Worm (Caenorhabditis elegans) whole organism, L2 larva: ENCODE measurements around the gene ugt-39.

Experiments
- blmp-1 ChIP-seq: sonication (generic microtip); optimal IDR thresholded peaks from 2 replicates; lab custom pipeline; 2017; ENCODE audit warnings: missing genetic modification characterization, mild to moderate bottlenecking, missing compliant biosample characterization, antibody characterized with exemption, moderate library complexity; ENCODE audit not compliant: insufficient read depth
- lin-13 ChIP-seq: fragments of 150-350 bp; optimal IDR thresholded peaks from 2 replicates; lab custom pipeline; 2014; ENCODE audit warnings: missing biosample characterization, missing genetic modification reagents, missing genetic modification characterization
- lin-39 ChIP-seq: fragments of 150-350 bp; optimal IDR thresholded peaks from 2 replicates; lab custom pipeline; 2014; ENCODE audit warnings: missing biosample characterization, missing genetic modification reagents, missing genetic modification characterization
- lsy-2 ChIP-seq, 2 experiments: fragments of 150-350 bp in 1 of 2; sonication (generic microtip) in 1 of 2; optimal IDR thresholded peaks; 2 replicates each; lab custom pipeline; 2014 to 2017; ENCODE audit warnings: missing biosample characterization in 2 of 2, missing genetic modification characterization in 2 of 2
- nhr-23 ChIP-seq: fragments of 150-350 bp; optimal IDR thresholded peaks from 2 replicates; lab custom pipeline; 2014; ENCODE audit warnings: missing biosample characterization, missing genetic modification reagents, missing genetic modification characterization
- nhr-6 ChIP-seq: fragments of 150-350 bp; optimal IDR thresholded peaks from 2 replicates; lab custom pipeline; 2014; ENCODE audit warnings: missing biosample characterization, missing genetic modification characterization
- snpc-4 ChIP-seq: fragments of 150-350 bp; optimal IDR thresholded peaks from 2 replicates; lab custom pipeline; 2014; ENCODE audit warnings: missing biosample characterization, missing genetic modification characterization

DNA sequence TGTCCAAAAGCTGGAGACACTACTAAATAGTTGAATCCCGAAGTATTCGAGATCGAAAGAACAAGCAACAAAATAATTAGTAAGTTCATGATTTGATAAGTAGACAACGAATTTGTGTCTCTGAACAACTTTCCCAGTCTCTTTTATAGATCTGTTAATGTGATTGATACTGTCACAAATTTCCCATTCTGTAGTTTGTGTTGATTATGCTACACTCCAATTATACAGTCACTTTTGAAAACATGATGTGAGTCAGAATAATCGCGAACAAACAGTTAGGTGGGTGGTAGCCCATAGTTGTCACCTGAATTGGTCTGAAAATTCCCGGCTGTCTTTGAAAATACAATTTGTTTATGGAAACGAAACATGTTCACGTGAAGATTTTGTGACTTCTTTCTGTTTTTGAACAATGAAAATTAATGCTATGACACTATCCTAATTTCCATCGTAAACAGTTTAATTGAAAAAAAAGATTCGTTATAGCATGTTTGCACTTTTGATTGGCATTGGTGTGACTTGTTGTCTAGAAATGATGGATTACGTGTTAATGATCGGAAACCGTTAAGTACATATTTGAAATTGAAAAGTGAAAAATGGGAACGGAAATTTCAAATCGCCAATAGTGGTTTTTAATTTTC lies 6.7 kb downstream of the ugt-39 start, which contains the start of gene ugt-41:
- TF ChIP-seq lsy-2 (tag; optimal IDR thresholded peaks at IDR 0.05; lab: Kevin White, UChicago) (no peak), nhr-23 (no peak), lin-39 (tag; lab: Kevin White, UChicago) (no peak), blmp-1 (tag; lab: Kevin White, UChicago) (no peak), snpc-4 (tag; lab: Kevin White, UChicago) (no peak), lin-13 (GFP tag; lab: Kevin White, UChicago) (no peak), nhr-6 (tag; lab: Kevin White, UChicago) (no peak)
